Worm (Caenorhabditis elegans) whole organism, young adult: Measurements from ENCODE around the gene R05D3.9.

Experiments used
- B0019.2 ChIP-seq: fragments of 200-800 bp; sonication (Bioruptor generic); conservative IDR thresholded peaks from 2 replicates; pipeline ENCODE4 v1.3.6; 2022; ENCODE audit warnings: missing genetic modification reagents, missing genetic modification characterization, missing compliant biosample characterization
- C17E4.6 ChIP-seq: fragments of 200-800 bp; sonication (Bioruptor generic); IDR thresholded peaks from 2 replicates; pipeline ENCODE4 v1.3.6; 2022; ENCODE audit warnings: missing genetic modification reagents, missing genetic modification characterization, missing compliant biosample characterization
- F10E7.11 ChIP-seq: sonication (generic microtip); optimal IDR thresholded peaks from 2 replicates; lab custom pipeline; 2017; ENCODE audit warnings: mild to moderate bottlenecking, missing genetic modification characterization, moderate library complexity, missing compliant biosample characterization
- F22D6.2 ChIP-seq: sonication (generic microtip); optimal IDR thresholded peaks from 2 replicates; lab custom pipeline; 2016; ENCODE audit warnings: mild to moderate bottlenecking, missing genetic modification characterization, missing compliant biosample characterization
- F23B12.7 ChIP-seq: sonication (generic microtip); optimal IDR thresholded peaks from 2 replicates; lab custom pipeline; 2017; ENCODE audit warnings: missing genetic modification characterization, mild to moderate bottlenecking, missing compliant biosample characterization, antibody characterized with exemption, moderate library complexity; ENCODE audit not compliant: insufficient read depth
- Y53F4B.3 ChIP-seq: fragments of 200-800 bp; sonication (Bioruptor generic); IDR thresholded peaks from 2 replicates; pipeline ENCODE4 v1.3.6; 2022; ENCODE audit warnings: missing genetic modification reagents, missing genetic modification characterization, missing compliant biosample characterization
- Y79H2A.3 ChIP-seq: fragments of 200-800 bp; sonication (Bioruptor generic); conservative IDR thresholded peaks from 2 replicates; pipeline ENCODE4 v1.3.6; 2022; ENCODE audit warnings: missing genetic modification reagents, missing genetic modification characterization, missing compliant biosample characterization
- akir-1 ChIP-seq: fragments of 200-800 bp; sonication (Bioruptor generic); optimal IDR thresholded peaks from 2 replicates; lab custom pipeline; 2018; ENCODE audit warnings: mild to moderate bottlenecking, missing genetic modification characterization, moderate library complexity, missing compliant biosample characterization
- aptf-3 ChIP-seq: fragments of 200-800 bp; sonication (Bioruptor generic); IDR thresholded peaks from 2 replicates; pipeline ENCODE4 v1.3.6; 2022; ENCODE audit warnings: missing genetic modification characterization, missing compliant biosample characterization
- attf-3 ChIP-seq: fragments of 200-800 bp; sonication (Bioruptor generic); conservative IDR thresholded peaks from 2 replicates; pipeline ENCODE4 v1.3.6; 2022; ENCODE audit warnings: missing genetic modification reagents, missing genetic modification characterization, missing compliant biosample characterization
- ccch-3 ChIP-seq: fragments of 200-800 bp; sonication (Bioruptor generic); optimal IDR thresholded peaks from 2 replicates; lab custom pipeline; 2018; ENCODE audit warnings: mild to moderate bottlenecking, missing genetic modification characterization, missing compliant biosample characterization
- ceh-40 ChIP-seq: fragments of 200-800 bp; sonication (Bioruptor generic); IDR thresholded peaks from 2 replicates; pipeline ENCODE4 v1.3.6; 2022; ENCODE audit warnings: missing genetic modification characterization, missing compliant biosample characterization
- ceh-79 ChIP-seq: sonication (generic microtip); optimal IDR thresholded peaks from 2 replicates; lab custom pipeline; 2017; ENCODE audit warnings: mild to moderate bottlenecking, missing genetic modification characterization, missing compliant biosample characterization
- chd-7 ChIP-seq: sonication (generic microtip); optimal IDR thresholded peaks from 2 replicates; lab custom pipeline; 2016; ENCODE audit warnings: mild to moderate bottlenecking, missing genetic modification characterization, moderate library complexity, missing compliant biosample characterization
- die-1 ChIP-seq: sonication (generic microtip); optimal IDR thresholded peaks from 2 replicates; lab custom pipeline; 2016; ENCODE audit warnings: missing genotype, mild to moderate bottlenecking, missing genetic modification characterization, missing compliant biosample characterization
- dox-1 ChIP-seq: fragments of 200-800 bp; sonication (Bioruptor generic); IDR thresholded peaks from 2 replicates; pipeline ENCODE4 v1.3.6; 2022; ENCODE audit warnings: missing genetic modification reagents, missing genetic modification characterization, missing compliant biosample characterization
- dpl-1 ChIP-seq: fragments of 150-350 bp; optimal IDR thresholded peaks from 2 replicates; lab custom pipeline; 2014; ENCODE audit warnings: missing biosample characterization, missing genetic modification reagents, missing genetic modification characterization
- egl-44 ChIP-seq: fragments of 200-800 bp; sonication (Bioruptor generic); IDR thresholded peaks from 2 replicates; pipeline ENCODE4 v1.3.6; 2022; ENCODE audit warnings: missing genetic modification reagents, missing genetic modification characterization, missing compliant biosample characterization
- egrh-3 ChIP-seq: fragments of 200-800 bp; sonication (Bioruptor generic); IDR thresholded peaks from 2 replicates; pipeline ENCODE4 v1.3.6; 2022; ENCODE audit warnings: missing genetic modification reagents, missing genetic modification characterization, missing compliant biosample characterization
- ekl-4 ChIP-seq: fragments of 200-800 bp; sonication (Bioruptor generic); IDR thresholded peaks from 2 replicates; pipeline ENCODE4 v1.3.6; 2022; ENCODE audit warnings: missing genetic modification reagents, missing genetic modification characterization, missing compliant biosample characterization
- ets-4 ChIP-seq: fragments of 200-800 bp; sonication (Bioruptor generic); optimal IDR thresholded peaks from 2 replicates; lab custom pipeline; 2018; ENCODE audit warnings: mild to moderate bottlenecking, missing genetic modification characterization, missing compliant biosample characterization
- fkh-3 ChIP-seq: sonication (generic microtip); optimal IDR thresholded peaks from 2 replicates; lab custom pipeline; 2016; ENCODE audit warnings: mild to moderate bottlenecking, missing genetic modification characterization, missing compliant biosample characterization
- gei-17 ChIP-seq: fragments of 200-800 bp; sonication (Bioruptor generic); optimal IDR thresholded peaks from 2 replicates; lab custom pipeline; 2018; ENCODE audit warnings: mild to moderate bottlenecking, missing genetic modification characterization, missing compliant biosample characterization
- him-1 ChIP-seq: sonication (generic microtip); optimal IDR thresholded peaks from 2 replicates; lab custom pipeline; 2016; ENCODE audit warnings: missing genotype, missing genetic modification reagents, missing genetic modification characterization, missing compliant biosample characterization
- hsf-1 ChIP-seq: fragments of 200-800 bp; sonication (Bioruptor generic); IDR thresholded peaks from 2 replicates; pipeline ENCODE4 v1.3.6; 2022; ENCODE audit warnings: missing genetic modification reagents, missing genetic modification characterization, missing compliant biosample characterization
- lin-26 ChIP-seq: fragments of 200-800 bp; sonication (Bioruptor generic); IDR thresholded peaks from 2 replicates; pipeline ENCODE4 v1.3.6; 2022; ENCODE audit warnings: missing genetic modification reagents, missing genetic modification characterization, missing compliant biosample characterization
- lin-54 ChIP-seq: fragments of 200-800 bp; sonication (Bioruptor generic); optimal IDR thresholded peaks from 2 replicates; lab custom pipeline; 2018; ENCODE audit warnings: mild to moderate bottlenecking, missing genetic modification characterization, missing compliant biosample characterization
- lir-1 ChIP-seq: fragments of 200-800 bp; sonication (Bioruptor generic); conservative IDR thresholded peaks from 2 replicates; pipeline ENCODE4 v1.3.6; 2022; ENCODE audit warnings: missing genetic modification reagents, missing genetic modification characterization, missing compliant biosample characterization
- lsl-1 ChIP-seq: fragments of 200-800 bp; sonication (Bioruptor generic); optimal IDR thresholded peaks from 2 replicates; lab custom pipeline; 2018; ENCODE audit warnings: mild to moderate bottlenecking, missing genetic modification characterization, moderate library complexity, missing compliant biosample characterization
- madf-3 ChIP-seq: fragments of 200-800 bp; sonication (Bioruptor generic); IDR thresholded peaks from 2 replicates; pipeline ENCODE4 v1.3.6; 2022; ENCODE audit warnings: missing genetic modification reagents, missing genetic modification characterization, missing compliant biosample characterization
- mel-28 ChIP-seq: sonication (generic microtip); optimal IDR thresholded peaks from 2 replicates; lab custom pipeline; 2016; ENCODE audit warnings: borderline replicate concordance, mild to moderate bottlenecking, missing genetic modification characterization, missing compliant biosample characterization
- mes-4 ChIP-seq: sonication (generic microtip); optimal IDR thresholded peaks from 2 replicates; lab custom pipeline; 2016; ENCODE audit warnings: missing genotype, missing genetic modification characterization, missing compliant biosample characterization
- mxl-1 ChIP-seq: sonication (generic microtip); optimal IDR thresholded peaks from 2 replicates; lab custom pipeline; 2016; ENCODE audit warnings: missing genetic modification characterization, missing compliant biosample characterization
- nhr-179 ChIP-seq: sonication (generic microtip); optimal IDR thresholded peaks from 2 replicates; lab custom pipeline; 2016; ENCODE audit warnings: mild to moderate bottlenecking, missing genetic modification characterization, missing compliant biosample characterization
- nhr-27 ChIP-seq: fragments of 200-800 bp; sonication (Bioruptor generic); optimal IDR thresholded peaks from 2 replicates; lab custom pipeline; 2018; ENCODE audit warnings: mild to moderate bottlenecking, missing genetic modification characterization, moderate library complexity, missing compliant biosample characterization
- nhr-90 ChIP-seq: sonication (generic microtip); optimal IDR thresholded peaks from 2 replicates; lab custom pipeline; 2016; ENCODE audit warnings: missing genotype, mild to moderate bottlenecking, missing genetic modification characterization, missing compliant biosample characterization
- pha-4 ChIP-seq: fragments of 150-350 bp; sonication (generic microtip); optimal IDR thresholded peaks from 2 replicates; lab custom pipeline; 2014; ENCODE audit warnings: missing biosample characterization, missing genetic modification reagents, missing genetic modification characterization
- rcor-1 ChIP-seq: fragments of 200-800 bp; sonication (Bioruptor generic); IDR thresholded peaks from 2 replicates; pipeline ENCODE4 v1.3.6; 2022; ENCODE audit warnings: missing genetic modification reagents, missing genetic modification characterization, missing compliant biosample characterization
- snpc-1.1 ChIP-seq: sonication (generic microtip); optimal IDR thresholded peaks from 2 replicates; lab custom pipeline; 2017; ENCODE audit warnings: missing genetic modification characterization, mild to moderate bottlenecking, missing compliant biosample characterization, antibody characterized with exemption, moderate library complexity, missing genotype, missing genetic modification reagents; ENCODE audit not compliant: insufficient read depth
- snpc-3.4 ChIP-seq: sonication (generic microtip); optimal IDR thresholded peaks from 2 replicates; lab custom pipeline; 2017; ENCODE audit warnings: missing genetic modification characterization, mild to moderate bottlenecking, missing compliant biosample characterization, antibody characterized with exemption, moderate library complexity, missing genotype, missing genetic modification reagents
- snpc-4 ChIP-seq, 5 experiments: fragments of 150-350 bp in 1 of 5; sonication (generic microtip) in 4 of 5; optimal IDR thresholded peaks; 2 replicates each; lab custom pipeline; 2014 to 2018; ENCODE audit warnings: missing genetic modification characterization in 5 of 5, missing biosample characterization in 3 of 5, antibody characterized with exemption in 2 of 5, mild to moderate bottlenecking in 2 of 5, missing compliant biosample characterization in 2 of 5, missing genotype in 2 of 5, moderate library complexity in 2 of 5, missing genetic modification reagents in 1 of 5
- sptf-2 ChIP-seq: fragments of 200-800 bp; sonication (Bioruptor generic); optimal IDR thresholded peaks from 2 replicates; lab custom pipeline; 2018; ENCODE audit warnings: mild to moderate bottlenecking, missing genetic modification characterization, missing compliant biosample characterization
- tbp1 ChIP-seq: fragments of 200-800 bp; sonication (Bioruptor generic); optimal IDR thresholded peaks from 2 replicates; lab custom pipeline; 2018; ENCODE audit warnings: mild to moderate bottlenecking, missing genetic modification characterization, missing compliant biosample characterization
- tbx-9 ChIP-seq: sonication (generic microtip); optimal IDR thresholded peaks from 2 replicates; lab custom pipeline; 2016; ENCODE audit warnings: borderline replicate concordance, missing genetic modification characterization, inconsistent platforms, missing compliant biosample characterization
- zfh-2 ChIP-seq: fragments of 200-800 bp; sonication (Bioruptor generic); conservative IDR thresholded peaks from 2 replicates; pipeline ENCODE4 v1.3.6; 2022; ENCODE audit warnings: missing genetic modification reagents, missing genetic modification characterization, missing compliant biosample characterization
- ztf-18 ChIP-seq: sonication (generic microtip); optimal IDR thresholded peaks from 2 replicates; lab custom pipeline; 2016; ENCODE audit warnings: missing genotype, mild to moderate bottlenecking, missing genetic modification characterization, missing compliant biosample characterization

R05D3.9 gene

ce11 chrIII:8413501-8413900 lies 45.0 kb upstream of the R05D3.9 start:
- TF ChIP-seq lin-26 (GFP tag; lab: Robert Waterston, UW), result no peak
- TF ChIP-seq F22D6.2 (tag; lab: Kevin White, UChicago), result no peak
- no peak for TF ChIP-seq nhr-90 (tag; lab: Kevin White, UChicago)
- TF ChIP-seq zfh-2 (GFP tag; lab: Robert Waterston, UW), result no peak
- no peak for TF ChIP-seq fkh-3 (tag; lab: Kevin White, UChicago)
- TF ChIP-seq ekl-4 (GFP tag; lab: Robert Waterston, UW), result no peak
- TF ChIP-seq nhr-179, result no peak
- TF ChIP-seq die-1, result no peak
- TF ChIP-seq dpl-1 (GFP tag; lab: Kevin White, UChicago), result no peak
- no peak for TF ChIP-seq mel-28 (tag; lab: Kevin White, UChicago)
- no peak for TF ChIP-seq ccch-3 (GFP tag; lab: Kevin White, UChicago)
- no peak for TF ChIP-seq B0019.2 (GFP tag; lab: Robert Waterston, UW)
- TF ChIP-seq, all 124 proteins: peak for 0

- TF ChIP-seq zfh-2 (GFP tag; lab: Robert Waterston, UW) (no peak), hsf-1 (GFP tag; lab: Robert Waterston, UW) (no peak), pha-4 (tag; lab: Kevin White, UChicago) (peak; percentile 56), him-1 (peak; percentile 6), Y79H2A.3 (GFP tag; lab: Robert Waterston, UW) (no peak), F23B12.7 (tag; lab: Kevin White, UChicago) (peak; percentile 13), C17E4.6 (GFP tag; lab: Robert Waterston, UW) (no peak), ceh-40 (GFP tag; lab: Robert Waterston, UW) (no peak), F22D6.2 (tag; lab: Kevin White, UChicago) (no peak), mxl-1 (tag; lab: Kevin White, UChicago) (no peak), lin-54 (GFP tag; lab: Kevin White, UChicago) (peak; percentile 35), chd-7 (tag; lab: Kevin White, UChicago) (no peak), F10E7.11 (tag; lab: Kevin White, UChicago) (no peak), attf-3 (GFP tag; lab: Robert Waterston, UW) (no peak), tbx-9 (tag; lab: Kevin White, UChicago) (no peak), nhr-27 (tag; lab: Kevin White, UChicago) (no peak), sptf-2 (GFP tag; lab: Kevin White, UChicago) (no peak), snpc-1.1 (tag; lab: Kevin White, UChicago) (no peak), akir-1 (GFP tag; lab: Kevin White, UChicago) (no peak), lsl-1 (GFP tag; lab: Kevin White, UChicago) (no peak), gei-17 (GFP tag; lab: Kevin White, UChicago) (no peak), ets-4 (GFP tag; lab: Kevin White, UChicago) (no peak), egrh-3 (GFP tag; lab: Robert Waterston, UW) (peak; percentile 23; the same call in 1 of the 2 replicates), snpc-4 (GFP tag; optimal IDR thresholded peaks at IDR 0.05; lab: Kevin White, UChicago) (no peak), snpc-4 (tag; optimal IDR thresholded peaks at IDR 0.05; lab: Kevin White, UChicago) (peak in 3 of 4 experiments; percentile 2 to 52 (median 18)), ztf-18 (tag; lab: Kevin White, UChicago) (peak; percentile 62), dox-1 (GFP tag; lab: Robert Waterston, UW) (peak; percentile 80; the same call in 1 of the 2 replicates), egl-44 (GFP tag; lab: Robert Waterston, UW) (no peak), die-1 (no peak), madf-3 (GFP tag; lab: Robert Waterston, UW) (no peak), mes-4 (tag; lab: Kevin White, UChicago) (no peak), rcor-1 (GFP tag; lab: Robert Waterston, UW) (no peak), lir-1 (GFP tag; lab: Robert Waterston, UW) (no peak), tbp1 (GFP tag; lab: Kevin White, UChicago) (peak; percentile 37), aptf-3 (GFP tag; lab: Robert Waterston, UW) (no peak), snpc-3.4 (tag; lab: Kevin White, UChicago) (no peak), Y53F4B.3 (GFP tag; lab: Robert Waterston, UW) (no peak), ceh-79 (no peak)
Measured at ce11 chrIII:8411976-8412375, 43.5 kb upstream of the R05D3.9 start.
